Fruit fly (Drosophila melanogaster): Measurements from ENCODE around the gene CG34247.
A peak's percentile ranks its signal among the peaks of the same experiment; 100 is the strongest.

The CG34247 gene

DNA sequence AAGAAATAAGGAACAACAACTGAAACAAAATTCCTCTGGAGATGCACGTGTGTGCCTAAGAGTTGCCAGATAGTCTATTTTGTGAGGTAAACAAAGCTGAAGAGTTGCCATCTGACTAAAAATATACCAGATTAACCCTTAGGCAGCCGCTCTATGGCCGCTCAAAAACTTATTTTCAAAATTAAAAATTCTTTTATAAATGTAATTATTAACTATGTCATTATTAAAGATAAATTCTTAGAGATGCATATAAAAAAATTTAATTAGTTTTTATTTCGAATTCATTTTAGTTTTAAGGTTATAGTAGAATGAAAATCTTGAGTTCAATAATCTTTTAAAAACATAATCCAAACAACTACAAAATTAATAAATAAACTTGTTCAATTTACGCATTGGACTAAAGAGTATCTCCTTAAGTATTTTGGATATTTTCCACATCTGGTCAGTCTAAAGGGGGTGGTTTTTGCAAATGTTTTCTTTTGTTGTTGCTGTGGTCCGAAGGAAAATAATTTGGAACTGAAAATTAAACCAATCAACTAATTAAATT, 32.7 kb downstream of the CG34247 start, which contains the start of gene Tmx3 (continued):
- TF ChIP-seq dimm (GFP tag; IDR thresholded peaks at IDR 0.05) (peak; percentile 84), lilli (GFP tag; optimal IDR thresholded peaks at IDR 0.05) (peak; percentile 82), CG17612 (GFP tag; IDR thresholded peaks at IDR 0.05) (no peak; the same call in 1 of the 2 replicates), CG11560 (tag; IDR thresholded peaks at IDR 0.05) (peak; percentile 63; the same call in 1 of the 3 replicates), CG17186 (GFP tag; optimal IDR thresholded peaks at IDR 0.05) (peak; percentile 11), CG6765 (GFP tag; optimal IDR thresholded peaks at IDR 0.05) (peak; percentile 58), CG7271 (tag; optimal IDR thresholded peaks at IDR 0.05) (peak; percentile 52), Sox102F (GFP tag; optimal IDR thresholded peaks at IDR 0.05) (peak; percentile 92), CG7372 (GFP tag; IDR thresholded peaks at IDR 0.05) (peak; percentile 88), CG2129 (GFP tag; IDR thresholded peaks at IDR 0.05; ENCODE audit: partially characterized antibody) (no peak), CG34376 (GFP tag; optimal IDR thresholded peaks at IDR 0.05) (no peak), CG4854 (GFP tag; optimal IDR thresholded peaks at IDR 0.05) (peak; percentile 50), D19A (tag; optimal IDR thresholded peaks at IDR 0.05) (peak; percentile 89), Ravus (GFP tag; IDR thresholded peaks at IDR 0.05) (peak; percentile 70), CG12744 (GFP tag; optimal IDR thresholded peaks at IDR 0.05) (peak; percentile 27), bcd (GFP tag; optimal IDR thresholded peaks at IDR 0.05) (peak; percentile 86), CG3163 (GFP tag; optimal IDR thresholded peaks at IDR 0.05) (peak; percentile 19), CG18764 (GFP tag; optimal IDR thresholded peaks at IDR 0.05) (peak; percentile 53), org-1 (GFP tag; optimal IDR thresholded peaks at IDR 0.05) (peak; percentile 31), Atf-2 (GFP tag; optimal IDR thresholded peaks at IDR 0.05) (peak; percentile 47), ttk (GFP tag; IDR thresholded peaks at IDR 0.05) (peak; percentile 88), knrl (GFP tag; IDR thresholded peaks at IDR 0.05; ENCODE audit: partially characterized antibody) (no peak; the same call in 2 of the 3 replicates), Stat92E (GFP tag; optimal IDR thresholded peaks at IDR 0.05) (peak in 1 of 3 experiments; percentile 45), row (GFP tag; IDR thresholded peaks at IDR 0.05) (peak; percentile 94), eyg (GFP tag; optimal IDR thresholded peaks at IDR 0.05) (no peak), fd3F (GFP tag; optimal IDR thresholded peaks at IDR 0.05) (peak; percentile 86), CG12236 (GFP tag; optimal IDR thresholded peaks at IDR 0.05) (no peak), bigmax (GFP tag; optimal IDR thresholded peaks at IDR 0.05) (no peak), B-H1 (GFP tag; IDR thresholded peaks at IDR 0.05) (peak; percentile 89), Dll (GFP tag; IDR thresholded peaks at IDR 0.05; ENCODE audit: partially characterized antibody) (0 out of 4 replicates have a peak, but pooled peaks have one; percentile 38), prd (optimal IDR thresholded peaks at IDR 0.05) (no peak), prd (GFP tag; IDR thresholded peaks at IDR 0.05) (peak; percentile 96), CG18619 (GFP tag; optimal IDR thresholded peaks at IDR 0.05) (peak; percentile 84), ap (GFP tag; IDR thresholded peaks at IDR 0.05) (peak; percentile 90), sqz (GFP tag; optimal IDR thresholded peaks at IDR 0.05) (no peak), CG7745 (tag; optimal IDR thresholded peaks at IDR 0.05) (no peak), Neu2 (GFP tag; optimal IDR thresholded peaks at IDR 0.05; ENCODE audit: borderline replicate concordance) (no peak), Six4 (GFP tag; optimal IDR thresholded peaks at IDR 0.05) (peak; percentile 75), kni (GFP tag; optimal IDR thresholded peaks at IDR 0.05) (no peak), vnd (GFP tag; IDR thresholded peaks at IDR 0.05; ENCODE audit: partially characterized antibody) (no peak), CG6272 (GFP tag; IDR thresholded peaks at IDR 0.05) (peak; percentile 92), CG1602 (GFP tag; optimal IDR thresholded peaks at IDR 0.05) (peak; percentile 90), CG15601 (tag; optimal IDR thresholded peaks at IDR 0.05) (no peak), Sox100B (GFP tag; optimal IDR thresholded peaks at IDR 0.05) (peak; percentile 75), stwl (tag; optimal IDR thresholded peaks at IDR 0.05) (peak; percentile 81), MBD-R2 (GFP tag; IDR thresholded peaks at IDR 0.05) (peak; percentile 94), Trl (optimal IDR thresholded peaks at IDR 0.05) (no peak), Trl (GFP tag; optimal IDR thresholded peaks at IDR 0.05) (peak; percentile 52), CG12071 (GFP tag; optimal IDR thresholded peaks at IDR 0.05) (no peak), crc (GFP tag; optimal IDR thresholded peaks at IDR 0.05) (no peak), Dad (GFP tag; optimal IDR thresholded peaks at IDR 0.05) (peak; percentile 58)
